Fruit fly (Drosophila melanogaster): Measurements from ENCODE around the gene CG33346.

dm6 chr3R:28670404-28670803 is 1.4 kb downstream of the CG33346 start, which contains the start of gene Sid:
- TF ChIP-seq psq (optimal IDR thresholded peaks at IDR 0.05), result no peak
- no peak for TF ChIP-seq usp (GFP tag; optimal IDR thresholded peaks at IDR 0.05)
